Worm (Caenorhabditis elegans): Measurements from ENCODE around the gene ifc-1.

DNA sequence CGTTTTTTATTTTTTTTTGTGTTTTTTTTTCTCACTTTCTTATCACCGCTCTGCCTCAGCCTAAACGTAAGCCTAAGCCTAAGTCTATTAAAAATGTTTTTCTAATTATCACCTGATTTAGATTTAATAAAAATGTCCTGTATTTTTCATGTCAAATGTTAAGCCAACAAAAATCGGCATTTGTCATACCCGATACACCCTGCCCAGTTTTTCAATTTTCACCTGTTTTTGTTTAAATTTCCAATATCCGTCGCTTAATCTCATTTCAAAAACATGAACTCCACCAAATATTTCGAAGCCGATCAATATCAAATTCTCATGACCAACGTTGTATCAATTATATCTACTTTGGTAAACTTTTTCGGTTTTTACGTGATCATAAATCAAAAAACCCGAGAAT is 50.1 kb downstream of the ifc-1 start, which contains the start of gene C31B8.1:
- no peak for TF ChIP-seq ztf-11 (tag; optimal IDR thresholded peaks at IDR 0.05)
- TF ChIP-seq elt-2 (tag; optimal IDR thresholded peaks at IDR 0.05) = no peak
- no peak for TF ChIP-seq nhr-11 (tag; optimal IDR thresholded peaks at IDR 0.05)
- no peak for TF ChIP-seq ama-1 (optimal IDR thresholded peaks at IDR 0.05)
- TF ChIP-seq zag-1 (tag; optimal IDR thresholded peaks at IDR 0.05) = no peak
- TF ChIP-seq ztf-4 (tag; optimal IDR thresholded peaks at IDR 0.05) = no peak
